Worm (Caenorhabditis elegans) whole organism, young adult: Measurements from ENCODE around the gene snap-29.

ENCODE experiments used
- B0035.1 ChIP-seq: sonication (generic microtip); optimal IDR thresholded peaks from 2 replicates; lab custom pipeline; 2016; ENCODE audit warnings: missing genetic modification characterization, mild to moderate bottlenecking, missing compliant biosample characterization, missing genotype, missing genetic modification reagents
- C06A6.2 ChIP-seq: fragments of 200-800 bp; sonication (Bioruptor generic); conservative IDR thresholded peaks from 2 replicates; pipeline ENCODE4 v1.3.6; 2022; ENCODE audit warnings: missing genetic modification characterization, missing compliant biosample characterization
- F10E7.11 ChIP-seq: sonication (generic microtip); optimal IDR thresholded peaks from 2 replicates; lab custom pipeline; 2017; ENCODE audit warnings: mild to moderate bottlenecking, missing genetic modification characterization, moderate library complexity, missing compliant biosample characterization
- F39B2.1 ChIP-seq: fragments of 200-800 bp; sonication (Bioruptor generic); IDR thresholded peaks from 2 replicates; pipeline ENCODE4 v1.3.6; 2022; ENCODE audit warnings: missing genetic modification reagents, missing genetic modification characterization, missing compliant biosample characterization
- F49E8.2 ChIP-seq: sonication (generic microtip); optimal IDR thresholded peaks from 3 replicates; lab custom pipeline; 2017; ENCODE audit warnings: missing genetic modification characterization, mild to moderate bottlenecking, missing compliant biosample characterization, antibody characterized with exemption, moderate library complexity; ENCODE audit not compliant: insufficient read depth
- F57A8.1 ChIP-seq: fragments of 200-800 bp; sonication (Bioruptor generic); optimal IDR thresholded peaks from 2 replicates; lab custom pipeline; 2018; ENCODE audit warnings: mild to moderate bottlenecking, missing genetic modification characterization, moderate library complexity, missing compliant biosample characterization
- K12H6.12 ChIP-seq: fragments of 200-800 bp; sonication (Bioruptor generic); optimal IDR thresholded peaks from 2 replicates; lab custom pipeline; 2018; ENCODE audit warnings: mild to moderate bottlenecking, missing genetic modification characterization, missing compliant biosample characterization
- T07F8.4 ChIP-seq: sonication (generic microtip); optimal IDR thresholded peaks from 2 replicates; lab custom pipeline; 2016; ENCODE audit warnings: mild to moderate bottlenecking, missing genetic modification characterization, moderate library complexity, missing compliant biosample characterization
- akir-1 ChIP-seq: fragments of 200-800 bp; sonication (Bioruptor generic); optimal IDR thresholded peaks from 2 replicates; lab custom pipeline; 2018; ENCODE audit warnings: mild to moderate bottlenecking, missing genetic modification characterization, moderate library complexity, missing compliant biosample characterization
- bed-2 ChIP-seq: fragments of 200-800 bp; sonication (Bioruptor generic); IDR thresholded peaks from 2 replicates; pipeline ENCODE4 v1.3.6; 2022; ENCODE audit warnings: missing genetic modification reagents, missing genetic modification characterization, missing compliant biosample characterization
- cebp-1 ChIP-seq, 2 experiments: fragments of 200-800 bp in 1 of 2; sonication (Bioruptor generic) in 1 of 2; sonication (generic microtip) in 1 of 2; IDR thresholded peaks in 1 of 2; optimal IDR thresholded peaks in 1 of 2; 2 replicates each; pipeline versions ENCODE4 v1.3.6 to Lab custom; 2017 to 2022; ENCODE audit warnings: missing compliant biosample characterization in 2 of 2, missing genetic modification characterization in 2 of 2, mild to moderate bottlenecking in 1 of 2, missing genetic modification reagents in 1 of 2, moderate library complexity in 1 of 2
- egrh-3 ChIP-seq: fragments of 200-800 bp; sonication (Bioruptor generic); IDR thresholded peaks from 2 replicates; pipeline ENCODE4 v1.3.6; 2022; ENCODE audit warnings: missing genetic modification reagents, missing genetic modification characterization, missing compliant biosample characterization
- fkh-3 ChIP-seq: sonication (generic microtip); optimal IDR thresholded peaks from 2 replicates; lab custom pipeline; 2016; ENCODE audit warnings: mild to moderate bottlenecking, missing genetic modification characterization, missing compliant biosample characterization
- hlh-12 ChIP-seq: sonication (generic microtip); optimal IDR thresholded peaks from 2 replicates; lab custom pipeline; 2016; ENCODE audit warnings: missing genetic modification characterization, missing compliant biosample characterization
- hmg-1.2 ChIP-seq: fragments of 200-800 bp; sonication (Bioruptor generic); IDR thresholded peaks from 2 replicates; pipeline ENCODE4 v1.3.6; 2022; ENCODE audit warnings: missing genetic modification reagents, missing genetic modification characterization, missing compliant biosample characterization
- hrde-1 ChIP-seq: sonication (generic microtip); optimal IDR thresholded peaks from 2 replicates; lab custom pipeline; 2016; ENCODE audit warnings: missing genetic modification characterization, mild to moderate bottlenecking, missing compliant biosample characterization, moderate library complexity, missing genotype, missing genetic modification reagents, borderline replicate concordance
- let-526 ChIP-seq: fragments of 200-800 bp; sonication (Bioruptor generic); IDR thresholded peaks from 2 replicates; pipeline ENCODE4 v1.3.6; 2022; ENCODE audit warnings: missing genetic modification reagents, missing genetic modification characterization, missing compliant biosample characterization
- let-607 ChIP-seq, 2 experiments: fragments of 200-800 bp in 1 of 2; sonication (Bioruptor generic) in 1 of 2; sonication (generic microtip) in 1 of 2; optimal IDR thresholded peaks; 2 replicates each; lab custom pipeline; 2016 to 2018; ENCODE audit warnings: mild to moderate bottlenecking in 2 of 2, missing compliant biosample characterization in 2 of 2, missing genetic modification characterization in 2 of 2, moderate library complexity in 2 of 2, missing genotype in 1 of 2
- lin-40 ChIP-seq: sonication (generic microtip); optimal IDR thresholded peaks from 2 replicates; lab custom pipeline; 2016; ENCODE audit warnings: missing genetic modification characterization, mild to moderate bottlenecking, missing compliant biosample characterization, missing genotype, missing genetic modification reagents
- lin-54 ChIP-seq: fragments of 200-800 bp; sonication (Bioruptor generic); optimal IDR thresholded peaks from 2 replicates; lab custom pipeline; 2018; ENCODE audit warnings: mild to moderate bottlenecking, missing genetic modification characterization, missing compliant biosample characterization
- lsl-1 ChIP-seq: fragments of 200-800 bp; sonication (Bioruptor generic); optimal IDR thresholded peaks from 2 replicates; lab custom pipeline; 2018; ENCODE audit warnings: mild to moderate bottlenecking, missing genetic modification characterization, moderate library complexity, missing compliant biosample characterization
- madf-6 ChIP-seq: fragments of 200-800 bp; sonication (Bioruptor generic); IDR thresholded peaks from 2 replicates; pipeline ENCODE4 v1.3.6; 2022; ENCODE audit warnings: missing genetic modification reagents, missing genetic modification characterization, missing compliant biosample characterization
- mcd-1 ChIP-seq: fragments of 200-800 bp; sonication (Bioruptor generic); IDR thresholded peaks from 2 replicates; pipeline ENCODE4 v1.3.6; 2022; ENCODE audit warnings: missing genetic modification reagents, missing genetic modification characterization, missing compliant biosample characterization
- nfya-2 ChIP-seq: fragments of 200-800 bp; sonication (Bioruptor generic); IDR thresholded peaks from 2 replicates; pipeline ENCODE4 v1.3.6; 2022; ENCODE audit warnings: missing genetic modification reagents, missing genetic modification characterization, missing compliant biosample characterization
- nfyb-1 ChIP-seq: fragments of 200-800 bp; sonication (Bioruptor generic); IDR thresholded peaks from 2 replicates; pipeline ENCODE4 v1.3.6; 2022; ENCODE audit warnings: missing genetic modification reagents, missing genetic modification characterization, missing compliant biosample characterization
- nhr-27 ChIP-seq: fragments of 200-800 bp; sonication (Bioruptor generic); optimal IDR thresholded peaks from 2 replicates; lab custom pipeline; 2018; ENCODE audit warnings: mild to moderate bottlenecking, missing genetic modification characterization, moderate library complexity, missing compliant biosample characterization
- nhr-80 ChIP-seq: sonication (generic microtip); optimal IDR thresholded peaks from 2 replicates; lab custom pipeline; 2016; ENCODE audit warnings: missing genetic modification characterization, missing compliant biosample characterization
- pha-4 ChIP-seq: fragments of 150-350 bp; sonication (generic microtip); optimal IDR thresholded peaks from 2 replicates; lab custom pipeline; 2014; ENCODE audit warnings: missing biosample characterization, missing genetic modification reagents, missing genetic modification characterization
- repo-1 ChIP-seq: sonication (generic microtip); optimal IDR thresholded peaks from 2 replicates; lab custom pipeline; 2017; ENCODE audit warnings: mild to moderate bottlenecking, missing genetic modification characterization, missing compliant biosample characterization
- sdz-38 ChIP-seq: sonication (generic microtip); optimal IDR thresholded peaks from 2 replicates; lab custom pipeline; 2016; ENCODE audit warnings: missing genotype, missing genetic modification characterization, missing compliant biosample characterization
- snpc-1.3 ChIP-seq: sonication (generic microtip); optimal IDR thresholded peaks from 2 replicates; lab custom pipeline; 2017; ENCODE audit warnings: missing genetic modification characterization, mild to moderate bottlenecking, missing compliant biosample characterization, antibody characterized with exemption, moderate library complexity, missing genotype, missing genetic modification reagents; ENCODE audit not compliant: insufficient read depth
- snpc-4 ChIP-seq, 5 experiments: fragments of 150-350 bp in 1 of 5; sonication (generic microtip) in 4 of 5; optimal IDR thresholded peaks; 2 replicates each; lab custom pipeline; 2014 to 2018; ENCODE audit warnings: missing genetic modification characterization in 5 of 5, missing biosample characterization in 3 of 5, antibody characterized with exemption in 2 of 5, mild to moderate bottlenecking in 2 of 5, missing compliant biosample characterization in 2 of 5, missing genotype in 2 of 5, moderate library complexity in 2 of 5, missing genetic modification reagents in 1 of 5
- somi-1 ChIP-seq: fragments of 200-800 bp; sonication (Bioruptor generic); optimal IDR thresholded peaks from 2 replicates; lab custom pipeline; 2018; ENCODE audit warnings: mild to moderate bottlenecking, missing genetic modification characterization, missing compliant biosample characterization
- unc-62 ChIP-seq: fragments of 150-350 bp; optimal IDR thresholded peaks from 2 replicates; lab custom pipeline; 2014; ENCODE audit warnings: missing biosample characterization, missing genetic modification reagents, missing genetic modification characterization
- xnd-1 ChIP-seq: sonication (generic microtip); optimal IDR thresholded peaks from 2 replicates; lab custom pipeline; 2016; ENCODE audit warnings: missing genotype, missing genetic modification reagents, missing genetic modification characterization, missing compliant biosample characterization
- zfh-2 ChIP-seq: fragments of 200-800 bp; sonication (Bioruptor generic); conservative IDR thresholded peaks from 2 replicates; pipeline ENCODE4 v1.3.6; 2022; ENCODE audit warnings: missing genetic modification reagents, missing genetic modification characterization, missing compliant biosample characterization
- ztf-18 ChIP-seq: sonication (generic microtip); optimal IDR thresholded peaks from 2 replicates; lab custom pipeline; 2016; ENCODE audit warnings: missing genotype, mild to moderate bottlenecking, missing genetic modification characterization, missing compliant biosample characterization
- ztf-25 ChIP-seq: fragments of 200-800 bp; sonication (Bioruptor generic); IDR thresholded peaks from 2 replicates; pipeline ENCODE4 v1.3.6; 2022; ENCODE audit warnings: missing genetic modification reagents, missing genetic modification characterization, missing compliant biosample characterization

snap-29 gene

ce11 chrIII:8775953-8776352 lies at the start of gene snap-29:
Gene snap-29 (plus strand): TSS chrIII:8776253.
- TF ChIP-seq let-526 (GFP tag; lab: Robert Waterston, UW) (no peak), nhr-27 (tag; lab: Kevin White, UChicago) (no peak), F57A8.1 (GFP tag; lab: Kevin White, UChicago) (no peak), nfyb-1 (0 out of 2 replicates have a peak, but pooled peaks have one; percentile 9), hrde-1 (tag; lab: Kevin White, UChicago) (no peak), egrh-3 (GFP tag; lab: Robert Waterston, UW) (no peak), sdz-38 (no peak)

- TF ChIP-seq F49E8.2 (tag; lab: Kevin White, UChicago) (no peak), lsl-1 (GFP tag; lab: Kevin White, UChicago) (no peak), mcd-1 (no peak), lin-40 (no peak), ztf-25 (GFP tag; lab: Robert Waterston, UW) (no peak), F10E7.11 (tag; lab: Kevin White, UChicago) (no peak), snpc-4 (GFP tag; optimal IDR thresholded peaks at IDR 0.05; lab: Kevin White, UChicago) (no peak), snpc-4 (tag; optimal IDR thresholded peaks at IDR 0.05; lab: Kevin White, UChicago) (no peak)
Observed at ce11 chrIII:8731310-8731709, 44.7 kb upstream of the snap-29 start, which contains the start of gene ZK370.4. Gene ZK370.4 (minus strand): TSS chrIII:8731410.

ce11 chrIII:8731973-8732372 lies 44.1 kb upstream of the snap-29 start:
- TF ChIP-seq somi-1 (peak; percentile 8), C06A6.2 (GFP tag; lab: Robert Waterston, UW) (peak; percentile 49; the same call in 1 of the 2 replicates), lsl-1 (GFP tag; lab: Kevin White, UChicago) (no peak), fkh-3 (tag; lab: Kevin White, UChicago) (no peak), ztf-18 (tag; lab: Kevin White, UChicago) (no peak)

ce11 chrIII:8733237-8733636 lies 42.8 kb upstream of the snap-29 start:
- TF ChIP-seq fkh-3 (tag; lab: Kevin White, UChicago): no peak
- TF ChIP-seq cebp-1 (GFP tag; IDR thresholded peaks at IDR 0.05; lab: Robert Waterston, UW): peak; percentile 36; the same call in 1 of the 2 replicates
- TF ChIP-seq cebp-1 (tag; optimal IDR thresholded peaks at IDR 0.05; lab: Kevin White, UChicago): peak; percentile 54
- peak; percentile 26 for TF ChIP-seq somi-1
- no peak for TF ChIP-seq madf-6 (GFP tag; lab: Robert Waterston, UW)
- TF ChIP-seq hlh-12 (tag; lab: Kevin White, UChicago): no peak
- no peak for TF ChIP-seq akir-1
- no peak for TF ChIP-seq T07F8.4 (tag; lab: Kevin White, UChicago)
- no peak for TF ChIP-seq bed-2 (GFP tag; lab: Robert Waterston, UW)
- TF ChIP-seq pha-4 (tag; lab: Kevin White, UChicago): peak; percentile 70
- TF ChIP-seq B0035.1 (tag; lab: Kevin White, UChicago): no peak
- no peak for TF ChIP-seq zfh-2 (GFP tag; lab: Robert Waterston, UW)
- TF ChIP-seq xnd-1 (tag; lab: Kevin White, UChicago): no peak
- TF ChIP-seq ztf-18 (tag; lab: Kevin White, UChicago): no peak
- TF ChIP-seq, all 124 proteins: peak for 3

- TF ChIP-seq repo-1 (tag; lab: Kevin White, UChicago) (no peak), hmg-1.2 (no peak), unc-62 (peak; percentile 55), F39B2.1 (GFP tag; lab: Robert Waterston, UW) (no peak), nhr-80 (tag; lab: Kevin White, UChicago) (peak; percentile 35), lin-54 (peak; percentile 6), let-607 (tag; optimal IDR thresholded peaks at IDR 0.05; lab: Kevin White, UChicago) (peak in 1 of 2 experiments; percentile 42), K12H6.12 (tag; lab: Kevin White, UChicago) (no peak), nfya-2 (GFP tag; lab: Robert Waterston, UW) (no peak), snpc-1.3 (peak; percentile 1)
Observed at ce11 chrIII:8733667-8734066, 42.4 kb upstream of the snap-29 start.
